Worm (Caenorhabditis elegans): Measurements from ENCODE around the gene F53F1.4.

DNA sequence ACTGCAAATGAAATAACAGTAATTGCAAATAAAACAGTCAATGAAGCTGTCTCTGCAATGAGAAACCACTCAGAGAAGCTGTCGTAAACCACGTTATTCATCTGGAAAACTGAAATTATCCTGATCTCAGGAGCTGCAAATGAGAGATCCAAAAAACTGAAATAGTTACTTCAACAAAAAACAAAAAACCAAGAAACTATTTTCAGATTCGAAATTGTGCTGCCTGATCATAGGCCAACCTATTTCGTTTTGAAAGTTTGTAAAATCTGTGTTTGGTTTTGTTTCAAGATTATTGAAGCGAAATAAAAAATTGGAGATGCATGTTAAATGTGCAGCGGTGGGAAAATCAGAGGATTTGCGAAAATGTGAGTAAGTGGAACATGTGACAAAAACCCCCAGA is 9.8 kb downstream of the F53F1.4 start, which contains the start of gene srv-8:
- no peak for TF ChIP-seq snpc-4 (tag; optimal IDR thresholded peaks at IDR 0.05)
- TF ChIP-seq ceh-8 (GFP tag; optimal IDR thresholded peaks at IDR 0.05) = no peak
- TF ChIP-seq mep-1 (tag; optimal IDR thresholded peaks at IDR 0.05) = no peak
- TF ChIP-seq lir-3 (tag; optimal IDR thresholded peaks at IDR 0.05; ENCODE audit: poor library complexity) = no peak

Data from whole organism, L1 larva.